Fruit fly (Drosophila melanogaster): ENCODE results near the gene CG15387.

Gene CG15387

dm6 chr2L:2202018-2202852 lies 23.9 kb downstream of the CG15387 start (continued):
- TF ChIP-seq Hr78 (GFP tag; optimal IDR thresholded peaks at IDR 0.05) (peak in 1 of 2 experiments; percentile 97), ftz-f1 (GFP tag; optimal IDR thresholded peaks at IDR 0.05) (peak; percentile 83), ranshi (GFP tag; IDR thresholded peaks at IDR 0.05) (peak; percentile 98), CG13894 (tag; optimal IDR thresholded peaks at IDR 0.05) (no peak), bigmax (GFP tag; optimal IDR thresholded peaks at IDR 0.05) (peak; percentile 57), fd102C (GFP tag; optimal IDR thresholded peaks at IDR 0.05) (peak; percentile 99), fd3F (GFP tag; optimal IDR thresholded peaks at IDR 0.05) (peak; percentile 76), phol (tag; optimal IDR thresholded peaks at IDR 0.05) (peak; percentile 99), CG17829 (tag; optimal IDR thresholded peaks at IDR 0.05) (peak; percentile 100), CG1233 (GFP tag; optimal IDR thresholded peaks at IDR 0.05) (peak; percentile 98), CG31365 (tag; optimal IDR thresholded peaks at IDR 0.05) (peak; percentile 91), CG11247 (GFP tag; IDR thresholded peaks at IDR 0.05) (peak; percentile 96), CG14050 (GFP tag; IDR thresholded peaks at IDR 0.05) (peak; percentile 98), CG7372 (GFP tag; IDR thresholded peaks at IDR 0.05) (peak; percentile 96), CG10147 (GFP tag; optimal IDR thresholded peaks at IDR 0.05) (peak; percentile 93), CG12659 (GFP tag; optimal IDR thresholded peaks at IDR 0.05) (peak; percentile 97), klu (GFP tag; IDR thresholded peaks at IDR 0.05) (peak; percentile 89), Eip74EF (GFP tag; optimal IDR thresholded peaks at IDR 0.05) (peak in 1 of 2 experiments; percentile 99), btn (GFP tag; optimal IDR thresholded peaks at IDR 0.05) (peak; percentile 98), CG6254 (GFP tag; optimal IDR thresholded peaks at IDR 0.05) (peak; percentile 98), CG11456 (GFP tag; IDR thresholded peaks at IDR 0.05) (peak; percentile 89)

- TF ChIP-seq CG6654 (GFP tag; optimal IDR thresholded peaks at IDR 0.05) (peak; percentile 73), CG33557 (GFP tag; optimal IDR thresholded peaks at IDR 0.05) (peak; percentile 96), CG10543 (GFP tag; optimal IDR thresholded peaks at IDR 0.05) (peak; percentile 26), CG12769 (tag; optimal IDR thresholded peaks at IDR 0.05) (no peak), CG5180 (GFP tag; optimal IDR thresholded peaks at IDR 0.05) (no peak), CG8478 (optimal IDR thresholded peaks at IDR 0.05) (no peak), fd3F (GFP tag; optimal IDR thresholded peaks at IDR 0.05) (peak; percentile 23), Bdp1 (GFP tag; optimal IDR thresholded peaks at IDR 0.05) (peak; percentile 29), run (tag; optimal IDR thresholded peaks at IDR 0.05) (peak; percentile 66), Lhr (GFP tag; optimal IDR thresholded peaks at IDR 0.05) (peak; percentile 86), Nf-YA (GFP tag; IDR thresholded peaks at IDR 0.05) (peak; percentile 67; the same call in 1 of the 2 replicates), maf-S (GFP tag; optimal IDR thresholded peaks at IDR 0.05) (peak; percentile 48), grn (GFP tag; optimal IDR thresholded peaks at IDR 0.05) (peak; percentile 49), CG9797 (GFP tag; optimal IDR thresholded peaks at IDR 0.05) (peak; percentile 8), CG6791 (GFP tag; IDR thresholded peaks at IDR 0.05; ENCODE audit: partially characterized antibody) (no peak), Blimp-1 (GFP tag; optimal IDR thresholded peaks at IDR 0.05) (peak; percentile 91), CG14667 (GFP tag; IDR thresholded peaks at IDR 0.05) (peak; percentile 45; the same call in 1 of the 2 replicates), ems (GFP tag; optimal IDR thresholded peaks at IDR 0.05) (peak; percentile 51), CG17359 (tag; optimal IDR thresholded peaks at IDR 0.05) (peak; percentile 89), gt (GFP tag; IDR thresholded peaks at IDR 0.05) (peak; percentile 58; the same call in 1 of the 2 replicates), zf30C (GFP tag; optimal IDR thresholded peaks at IDR 0.05) (peak; percentile 80), pum (GFP tag; optimal IDR thresholded peaks at IDR 0.05) (peak; percentile 74), tap (tag; optimal IDR thresholded peaks at IDR 0.05) (peak; percentile 85), CG16779 (GFP tag; IDR thresholded peaks at IDR 0.05) (no peak), CG8944 (GFP tag; optimal IDR thresholded peaks at IDR 0.05) (peak; percentile 60), CG12391 (tag; optimal IDR thresholded peaks at IDR 0.05) (peak; percentile 87), Adf1 (GFP tag; IDR thresholded peaks at IDR 0.05) (no peak), inv (GFP tag; IDR thresholded peaks at IDR 0.05; ENCODE audit: partially characterized antibody) (no peak)
These were observed 25.0 kb downstream of the CG15387 start for dm6 chr2L:2201107-2201561.

Measured in whole organism, embryonic.